Worm (Caenorhabditis elegans): ENCODE results near the gene Y73C8B.3.
A peak's percentile ranks its signal among the peaks of the same experiment; 100 is the strongest.

Y73C8B.3 gene

ce11 chrV:3146932-3147331, 46.1 kb downstream of the Y73C8B.3 start, which contains the start of gene srab-11:
Gene srab-11, minus strand, starts transcription at chrV:3147032.
- TF ChIP-seq cey-2 (tag; optimal IDR thresholded peaks at IDR 0.05; ENCODE audit: borderline replicate concordance, insufficient read depth) = no peak
- no peak for TF ChIP-seq mdt-29 (GFP tag; IDR thresholded peaks at IDR 0.05)
- peak; percentile 6 for TF ChIP-seq aha-1 (tag)

ce11 chrV:3145241-3145640, 47.8 kb downstream of the Y73C8B.3 start:
- TF ChIP-seq T20F7.1 (GFP tag; optimal IDR thresholded peaks at IDR 0.05) (no peak), set-16 (GFP tag; IDR thresholded peaks at IDR 0.05) (peak; percentile 86)

- TF ChIP-seq fos-1 (tag; optimal IDR thresholded peaks at IDR 0.05) = no peak
- no peak for TF ChIP-seq nhr-42 (GFP tag; IDR thresholded peaks at IDR 0.05)
- no peak for TF ChIP-seq sdz-12 (GFP tag; optimal IDR thresholded peaks at IDR 0.05)
- no peak for TF ChIP-seq mdl-1 (tag; optimal IDR thresholded peaks at IDR 0.05)
- no peak for TF ChIP-seq nhr-237 (tag; optimal IDR thresholded peaks at IDR 0.05)
These were observed 48.5 kb downstream of the Y73C8B.3 start, which contains the start of gene srab-10 for ce11 chrV:3144494-3144893. Gene srab-10, minus strand, starts transcription at chrV:3144594.

All from whole organism, L4 larva.